Worm (Caenorhabditis elegans): ENCODE measurements around the gene acp-4.

DNA sequence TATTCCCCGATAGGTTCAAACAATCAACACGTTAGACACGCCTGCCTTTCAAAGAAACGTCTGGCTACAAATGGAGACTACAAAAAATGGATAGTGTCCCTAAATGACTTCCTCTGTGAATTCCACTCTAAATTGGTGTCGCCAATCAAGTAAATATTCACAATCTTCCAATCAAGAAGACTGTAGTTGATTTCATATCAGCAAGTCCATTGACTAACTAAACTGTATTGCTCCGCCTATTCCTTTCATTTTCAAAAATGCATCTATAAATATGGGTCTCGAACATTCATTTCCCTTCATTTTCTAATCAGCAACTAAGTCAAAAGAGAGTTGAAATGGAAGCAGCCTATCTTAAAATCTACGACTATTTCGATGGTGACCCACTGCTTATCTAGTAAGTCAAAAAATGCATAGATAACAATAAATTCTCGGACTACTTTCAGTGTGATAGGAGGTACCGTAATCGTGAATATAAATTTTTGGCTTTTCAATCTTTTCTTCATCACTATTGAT, 46.8 kb downstream of the acp-4 start, which contains the start of gene drd-1:
- TF ChIP-seq ama-1 (optimal IDR thresholded peaks at IDR 0.05) (no peak), hnd-1 (tag; optimal IDR thresholded peaks at IDR 0.05) (no peak), pes-1 (GFP tag; IDR thresholded peaks at IDR 0.05) (no peak), flt-1 (GFP tag; IDR thresholded peaks at IDR 0.05) (no peak), B0310.2 (tag; optimal IDR thresholded peaks at IDR 0.05) (no peak), tbx-11 (GFP tag; IDR thresholded peaks at IDR 0.05) (no peak), ceh-13 (GFP tag; optimal IDR thresholded peaks at IDR 0.05) (no peak), ets-7 (tag; optimal IDR thresholded peaks at IDR 0.05) (no peak), hmg-4 (GFP tag; optimal IDR thresholded peaks at IDR 0.05) (no peak), scrt-1 (GFP tag; IDR thresholded peaks at IDR 0.05) (no peak), aly-1 (tag; optimal IDR thresholded peaks at IDR 0.05) (no peak), F13C5.2 (tag; optimal IDR thresholded peaks at IDR 0.05) (no peak), hmbx-1 (tag; optimal IDR thresholded peaks at IDR 0.05) (no peak), ceh-36 (tag; optimal IDR thresholded peaks at IDR 0.05) (no peak)

Data from whole organism, early embryonic.